Fruit fly (Drosophila melanogaster) whole organism, embryonic: ENCODE data around the gene Polr3A.

Experiments used
- BEAF-32 ChIP-seq: fragments of 200-800 bp; sonication (Bioruptor generic); optimal IDR thresholded peaks from 3 replicates; lab custom pipeline; 2017; ENCODE audit warnings: missing biosample characterization, missing genetic modification characterization, mild to moderate bottlenecking, moderate library complexity, missing genetic modification reagents
- CG10565 ChIP-seq: fragments of 200-800 bp; sonication (Bioruptor generic); optimal IDR thresholded peaks from 3 replicates; lab custom pipeline; 2016; ENCODE audit warnings: missing biosample characterization, mild to moderate bottlenecking, missing genetic modification characterization
- CG11247 ChIP-seq: fragments of 200-800 bp; sonication (Bioruptor generic); IDR thresholded peaks from 2 replicates; pipeline ENCODE4 v1.3.6; 2022; ENCODE audit warnings: missing biosample characterization, missing genetic modification characterization
- CG12236 ChIP-seq: fragments of 200-800 bp; sonication (Bioruptor generic); optimal IDR thresholded peaks from 2 replicates; lab custom pipeline; 2016; ENCODE audit warnings: missing biosample characterization, missing genetic modification characterization
- CG13123 ChIP-seq: fragments of 200-800 bp; sonication (Bioruptor generic); optimal IDR thresholded peaks from 2 replicates; lab custom pipeline; 2016; ENCODE audit warnings: missing biosample characterization, missing genetic modification characterization
- CG15011 ChIP-seq: fragments of 200-800 bp; sonication (Bioruptor generic); optimal IDR thresholded peaks from 3 replicates; lab custom pipeline; 2018; ENCODE audit warnings: missing biosample characterization, mild to moderate bottlenecking, missing genetic modification characterization
- CG16779 ChIP-seq: fragments of 200-800 bp; sonication (Bioruptor generic); IDR thresholded peaks from 2 replicates; pipeline ENCODE4 v1.3.6; 2022; ENCODE audit warnings: missing biosample characterization, missing genetic modification characterization
- CG16813 ChIP-seq: fragments of 200-800 bp; sonication (Bioruptor generic); IDR thresholded peaks from 3 replicates; pipeline ENCODE4 v1.3.6; 2022; ENCODE audit warnings: missing biosample characterization, missing genetic modification characterization; ENCODE audit not compliant: partially characterized antibody
- CG17829 ChIP-seq: fragments of 200-800 bp; optimal IDR thresholded peaks from 2 replicates; lab custom pipeline; 2019; ENCODE audit warnings: missing biosample characterization, mild to moderate bottlenecking, missing genetic modification characterization, moderate library complexity
- CG2202 ChIP-seq: fragments of 200-800 bp; sonication (Bioruptor generic); optimal IDR thresholded peaks from 2 replicates; lab custom pipeline; 2018; ENCODE audit warnings: missing biosample characterization, mild to moderate bottlenecking, missing genetic modification characterization
- CG2875 ChIP-seq: fragments of 200-800 bp; sonication (Bioruptor generic); optimal IDR thresholded peaks from 2 replicates; lab custom pipeline; 2017; ENCODE audit warnings: missing biosample characterization, mild to moderate bottlenecking, missing genetic modification characterization, missing genetic modification reagents
- CG31224 ChIP-seq: fragments of 200-800 bp; sonication (Bioruptor generic); IDR thresholded peaks from 2 replicates; pipeline ENCODE4 v1.3.6; 2022; ENCODE audit warnings: missing biosample characterization, missing genetic modification characterization
- CG33213 ChIP-seq: fragments of 200-800 bp; sonication (Bioruptor generic); optimal IDR thresholded peaks from 3 replicates; lab custom pipeline; 2016; ENCODE audit warnings: missing biosample characterization, missing genetic modification characterization
- CG42726 ChIP-seq: fragments of 200-800 bp; sonication (Bioruptor generic); IDR thresholded peaks from 2 replicates; pipeline ENCODE4 v1.3.6; 2022; ENCODE audit warnings: missing biosample characterization, missing genetic modification characterization; ENCODE audit not compliant: partially characterized antibody
- CG43689 ChIP-seq: fragments of 200-800 bp; sonication (Bioruptor generic); IDR thresholded peaks from 2 replicates; pipeline ENCODE4 v1.3.6; 2022; ENCODE audit warnings: missing biosample characterization, missing genetic modification characterization
- CG5245 ChIP-seq: fragments of 200-800 bp; sonication (Bioruptor generic); optimal IDR thresholded peaks from 3 replicates; lab custom pipeline; 2016; ENCODE audit warnings: missing biosample characterization, missing genetic modification characterization
- CG6175 ChIP-seq: fragments of 200-800 bp; sonication (Bioruptor generic); IDR thresholded peaks from 3 replicates; pipeline ENCODE4 v1.3.6; 2022; ENCODE audit warnings: missing biosample characterization, missing genetic modification characterization
- CG9437 ChIP-seq: fragments of 200-800 bp; sonication (Bioruptor generic); optimal IDR thresholded peaks from 2 replicates; lab custom pipeline; 2018; ENCODE audit warnings: missing biosample characterization, mild to moderate bottlenecking, missing genetic modification characterization
- CrebB ChIP-seq: fragments of 200-800 bp; sonication (Bioruptor generic); optimal IDR thresholded peaks from 3 replicates; lab custom pipeline; 2018; ENCODE audit warnings: missing biosample characterization, mild to moderate bottlenecking, missing genetic modification characterization
- Dip2 ChIP-seq: fragments of 200-800 bp; sonication (Bioruptor generic); IDR thresholded peaks from 2 replicates; pipeline ENCODE4 v1.3.6; 2022; ENCODE audit warnings: missing biosample characterization, missing genetic modification characterization
- HHEX ChIP-seq: fragments of 200-800 bp; sonication (Bioruptor generic); optimal IDR thresholded peaks from 3 replicates; lab custom pipeline; 2017; ENCODE audit warnings: missing biosample characterization, mild to moderate bottlenecking, missing genetic modification characterization, missing genetic modification reagents
- HLH3B ChIP-seq: fragments of 200-800 bp; sonication (Bioruptor generic); IDR thresholded peaks from 2 replicates; pipeline ENCODE4 v1.3.6; 2022; ENCODE audit warnings: missing biosample characterization, missing genetic modification characterization
- Hsf ChIP-seq: fragments of 200-800 bp; sonication (Bioruptor generic); optimal IDR thresholded peaks from 3 replicates; lab custom pipeline; 2016; ENCODE audit warnings: missing biosample characterization, missing genetic modification characterization
- Mrtf ChIP-seq: fragments of 200-800 bp; sonication (Bioruptor generic); IDR thresholded peaks from 3 replicates; pipeline ENCODE4 v1.3.6; 2022; ENCODE audit warnings: missing biosample characterization, missing genetic modification characterization
- Nf-YA ChIP-seq: fragments of 200-800 bp; sonication (Bioruptor generic); IDR thresholded peaks from 2 replicates; pipeline ENCODE4 v1.3.6; 2022; ENCODE audit warnings: missing biosample characterization, missing genetic modification characterization
- Sry-δ ChIP-seq: fragments of 200-800 bp; sonication (Bioruptor generic); optimal IDR thresholded peaks from 2 replicates; lab custom pipeline; 2016; ENCODE audit warnings: missing biosample characterization, missing genetic modification characterization
- Vsx1 ChIP-seq: fragments of 200-800 bp; sonication (Bioruptor generic); optimal IDR thresholded peaks from 2 replicates; lab custom pipeline; 2017; ENCODE audit warnings: missing biosample characterization, mild to moderate bottlenecking, missing genetic modification characterization, missing genetic modification reagents
- ac ChIP-seq: fragments of 200-800 bp; sonication (Bioruptor generic); optimal IDR thresholded peaks from 3 replicates; lab custom pipeline; 2017; ENCODE audit warnings: missing biosample characterization, mild to moderate bottlenecking, missing genetic modification characterization
- amos ChIP-seq: fragments of 200-800 bp; sonication (Bioruptor generic); IDR thresholded peaks from 2 replicates; pipeline ENCODE4 v1.3.6; 2022; ENCODE audit warnings: missing biosample characterization, missing genetic modification characterization; ENCODE audit not compliant: partially characterized antibody
- az2 ChIP-seq: fragments of 200-800 bp; sonication (Bioruptor generic); optimal IDR thresholded peaks from 3 replicates; lab custom pipeline; 2016; ENCODE audit warnings: missing biosample characterization, missing genetic modification characterization
- bcd ChIP-seq: fragments of 200-800 bp; sonication (Bioruptor generic); optimal IDR thresholded peaks from 2 replicates; lab custom pipeline; 2017; ENCODE audit warnings: missing biosample characterization, mild to moderate bottlenecking, missing genetic modification characterization
- cas ChIP-seq: fragments of 200-800 bp; sonication (Bioruptor generic); IDR thresholded peaks from 2 replicates; pipeline ENCODE4 v1.3.6; 2022; ENCODE audit warnings: missing biosample characterization, missing genetic modification characterization
- chn ChIP-seq: fragments of 200-800 bp; sonication (Bioruptor generic); optimal IDR thresholded peaks from 2 replicates; lab custom pipeline; 2016; ENCODE audit warnings: missing biosample characterization, missing genetic modification characterization
- corto ChIP-seq: fragments of 200-800 bp; sonication (Bioruptor generic); optimal IDR thresholded peaks from 2 replicates; lab custom pipeline; 2016; ENCODE audit warnings: missing biosample characterization, mild to moderate bottlenecking, missing genetic modification characterization, moderate library complexity
- crc ChIP-seq: fragments of 200-800 bp; sonication (Bioruptor generic); optimal IDR thresholded peaks from 2 replicates; lab custom pipeline; 2016; ENCODE audit warnings: missing biosample characterization, missing genetic modification characterization
- disco-r ChIP-seq: fragments of 200-800 bp; sonication (Bioruptor generic); optimal IDR thresholded peaks from 2 replicates; lab custom pipeline; 2016; ENCODE audit warnings: missing biosample characterization, missing genetic modification characterization
- dpn ChIP-seq, 2 experiments: fragments of 200-800 bp; sonication (Bioruptor generic); optimal IDR thresholded peaks; 3 replicates each; lab custom pipeline; 2016; ENCODE audit warnings: missing biosample characterization in 2 of 2, missing genetic modification characterization in 2 of 2
- fd64A ChIP-seq: fragments of 200-800 bp; sonication (Bioruptor generic); optimal IDR thresholded peaks from 3 replicates; lab custom pipeline; 2018; ENCODE audit warnings: missing biosample characterization, mild to moderate bottlenecking, missing genetic modification characterization
- grn ChIP-seq: fragments of 200-800 bp; sonication (Bioruptor generic); optimal IDR thresholded peaks from 3 replicates; lab custom pipeline; 2017; ENCODE audit warnings: missing biosample characterization, missing genetic modification characterization
- klu ChIP-seq: fragments of 200-800 bp; sonication (Bioruptor generic); IDR thresholded peaks from 2 replicates; pipeline ENCODE4 v1.3.6; 2022; ENCODE audit warnings: missing biosample characterization, missing genetic modification characterization
- lab ChIP-seq: fragments of 200-800 bp; sonication (Bioruptor generic); optimal IDR thresholded peaks from 3 replicates; lab custom pipeline; 2017; ENCODE audit warnings: missing biosample characterization, missing genetic modification characterization, mild to moderate bottlenecking, moderate library complexity, missing genetic modification reagents
- lilli ChIP-seq: fragments of 200-800 bp; sonication (Bioruptor generic); optimal IDR thresholded peaks from 3 replicates; lab custom pipeline; 2016; ENCODE audit warnings: missing biosample characterization, missing genetic modification characterization
- mam ChIP-seq: fragments of 200-800 bp; sonication (Bioruptor generic); optimal IDR thresholded peaks from 3 replicates; lab custom pipeline; 2016; ENCODE audit warnings: missing biosample characterization, missing genetic modification characterization
- mirr ChIP-seq: fragments of 200-800 bp; sonication (Bioruptor generic); optimal IDR thresholded peaks from 3 replicates; lab custom pipeline; 2018; ENCODE audit warnings: missing biosample characterization, mild to moderate bottlenecking, missing genetic modification characterization
- nmo ChIP-seq: fragments of 200-800 bp; sonication (Bioruptor generic); optimal IDR thresholded peaks from 2 replicates; lab custom pipeline; 2018; ENCODE audit warnings: missing biosample characterization, mild to moderate bottlenecking, missing genetic modification characterization, moderate library complexity
- repo ChIP-seq: fragments of 200-800 bp; sonication (Bioruptor generic); optimal IDR thresholded peaks from 2 replicates; lab custom pipeline; 2016; ENCODE audit warnings: missing biosample characterization, missing genetic modification characterization
- slbo ChIP-seq: fragments of 200-800 bp; sonication (Bioruptor generic); IDR thresholded peaks from 2 replicates; pipeline ENCODE4 v1.3.6; 2022; ENCODE audit warnings: missing biosample characterization, missing genetic modification characterization
- ssp ChIP-seq: fragments of 200-800 bp; sonication (Bioruptor generic); IDR thresholded peaks from 2 replicates; pipeline ENCODE4 v1.3.6; 2022; ENCODE audit warnings: missing biosample characterization, missing genetic modification characterization
- trh ChIP-seq: fragments of 200-800 bp; sonication (Bioruptor generic); optimal IDR thresholded peaks from 2 replicates; lab custom pipeline; 2016; ENCODE audit warnings: missing biosample characterization, missing genetic modification characterization
- usp ChIP-seq: fragments of >200 bp; optimal IDR thresholded peaks from 2 replicates; lab custom pipeline; 2017; ENCODE audit warnings: missing biosample characterization, missing genetic modification characterization
- vvl ChIP-seq: fragments of 200-800 bp; sonication (Bioruptor generic); IDR thresholded peaks from 2 replicates; pipeline ENCODE4 v1.3.6; 2022; ENCODE audit warnings: missing biosample characterization, missing genetic modification characterization

Polr3A gene

dm6 chrX:15760447-15761297 is 2.1 kb upstream of the Polr3A start, which contains the start of the genes Graf and mRpL3 (continued):
- TF ChIP-seq CG33213 (GFP tag; lab: Kevin White, UChicago) = no peak
- no peak for TF ChIP-seq CG10565 (GFP tag; lab: Kevin White, UChicago)
- no peak for TF ChIP-seq CG13123 (GFP tag; lab: Kevin White, UChicago)
- TF ChIP-seq grn (GFP tag; lab: Kevin White, UChicago) = peak; percentile 14
- no peak for TF ChIP-seq lilli (GFP tag; lab: Kevin White, UChicago)
- peak; percentile 20 for TF ChIP-seq Hsf (GFP tag; lab: Kevin White, UChicago)
- no peak for TF ChIP-seq CG15011 (GFP tag; lab: Kevin White, UChicago)
- no peak for TF ChIP-seq crc (GFP tag; lab: Kevin White, UChicago)
- TF ChIP-seq CG2875 (GFP tag; lab: Kevin White, UChicago) = no peak
- peak; percentile 68 for TF ChIP-seq Sry-δ (GFP tag; lab: Kevin White, UChicago)
- TF ChIP-seq CG31224 (GFP tag; lab: Robert Waterston, UW) = no peak
- TF ChIP-seq CG43689 (GFP tag; lab: Robert Waterston, UW) = no peak
- TF ChIP-seq Dip2 (GFP tag; lab: Robert Waterston, UW) = no peak
- no peak for TF ChIP-seq Mrtf
- no peak for TF ChIP-seq cas (GFP tag; lab: Robert Waterston, UW)
- TF ChIP-seq CG6175 (GFP tag; lab: Robert Waterston, UW) = no peak
- TF ChIP-seq amos (GFP tag; lab: Robert Waterston, UW) = peak; percentile 95
- TF ChIP-seq usp (GFP tag; lab: Kevin White, UChicago) = no peak
- no peak for TF ChIP-seq dpn (GFP tag; optimal IDR thresholded peaks at IDR 0.05; lab: Kevin White, UChicago)
- TF ChIP-seq Nf-YA = no peak
- no peak for TF ChIP-seq lab (GFP tag; lab: Kevin White, UChicago)
- no peak for TF ChIP-seq vvl (GFP tag; lab: Robert Waterston, UW)
- TF ChIP-seq repo (GFP tag; lab: Kevin White, UChicago) = no peak
- no peak for TF ChIP-seq bcd (GFP tag; lab: Kevin White, UChicago)
- no peak for TF ChIP-seq CG17829 (tag; lab: Kevin White, UChicago)
- no peak for TF ChIP-seq HLH3B (GFP tag; lab: Robert Waterston, UW)
- TF ChIP-seq mam = no peak
- TF ChIP-seq az2 (GFP tag; lab: Kevin White, UChicago) = no peak
- no peak for TF ChIP-seq chn (GFP tag; lab: Kevin White, UChicago)
- no peak for TF ChIP-seq CG2202
- TF ChIP-seq CG12236 (GFP tag; lab: Kevin White, UChicago) = no peak
- peak; percentile 92 for TF ChIP-seq CG16813 (GFP tag; lab: Robert Waterston, UW)
- no peak for TF ChIP-seq corto
- peak; percentile 17 for TF ChIP-seq nmo (GFP tag; lab: Kevin White, UChicago)
- TF ChIP-seq CG11247 (GFP tag; lab: Robert Waterston, UW) = no peak
- peak; percentile 88 for TF ChIP-seq CG42726 (GFP tag; lab: Robert Waterston, UW)
- TF ChIP-seq Vsx1 (GFP tag; lab: Kevin White, UChicago) = no peak
- no peak for TF ChIP-seq CG9437
- no peak for TF ChIP-seq trh (GFP tag; lab: Kevin White, UChicago)
- no peak for TF ChIP-seq fd64A (GFP tag; lab: Kevin White, UChicago)
- TF ChIP-seq HHEX (GFP tag; lab: Kevin White, UChicago) = no peak
- TF ChIP-seq mirr (GFP tag; lab: Kevin White, UChicago) = no peak
- no peak for TF ChIP-seq CG5245
- TF ChIP-seq klu (GFP tag; lab: Robert Waterston, UW) = no peak
- TF ChIP-seq CG16779 (GFP tag; lab: Robert Waterston, UW) = no peak
- no peak for TF ChIP-seq disco-r
- TF ChIP-seq slbo (GFP tag; lab: Robert Waterston, UW) = no peak
- TF ChIP-seq ac (GFP tag; lab: Kevin White, UChicago) = no peak
- peak; percentile 86 for TF ChIP-seq BEAF-32 (GFP tag; lab: Kevin White, UChicago)
- TF ChIP-seq ssp (GFP tag; lab: Robert Waterston, UW) = peak; percentile 84
- no peak for TF ChIP-seq CrebB (tag; lab: Kevin White, UChicago)
